Fruit fly (Drosophila melanogaster): ENCODE measurements around the gene CG6271.

- TF ChIP-seq h (optimal IDR thresholded peaks at IDR 0.05), result no peak
- TF ChIP-seq psq (optimal IDR thresholded peaks at IDR 0.05), result no peak
- TF ChIP-seq ttk (optimal IDR thresholded peaks at IDR 0.05), result no peak
- TF ChIP-seq Myc (optimal IDR thresholded peaks at IDR 0.05), result no peak
- TF ChIP-seq insv (optimal IDR thresholded peaks at IDR 0.05), result no peak
- no peak for TF ChIP-seq Sin3A (optimal IDR thresholded peaks at IDR 0.05)
These were observed 26.5 kb downstream of the CG6271 start, which contains the start of gene CG31077 for dm6 chr3R:26999452-26999851.
